Fruit fly (Drosophila melanogaster) whole organism, pupa: ENCODE data around the gene alpha-Man-Ia.

Experiments
- CG10348 ChIP-seq: fragments of 200-800 bp; sonication (Bioruptor generic); IDR thresholded peaks from 2 replicates; pipeline ENCODE4 v1.3.6; 2022; ENCODE audit warnings: missing biosample characterization, missing genetic modification characterization
- CG12605 ChIP-seq: fragments of 200-800 bp; sonication (Bioruptor generic); IDR thresholded peaks from 2 replicates; pipeline ENCODE4 v1.3.6; 2022; ENCODE audit warnings: missing biosample characterization, missing genetic modification characterization
- CG14655 ChIP-seq: fragments of 200-800 bp; sonication (Bioruptor generic); optimal IDR thresholded peaks from 3 replicates; lab custom pipeline; 2017; ENCODE audit warnings: mild to moderate bottlenecking, missing biosample characterization, missing genetic modification reagents, missing genetic modification characterization
- CG34367 ChIP-seq: fragments of 200-800 bp; sonication (Bioruptor generic); optimal IDR thresholded peaks from 2 replicates; lab custom pipeline; 2018; ENCODE audit warnings: missing biosample characterization, mild to moderate bottlenecking, missing genetic modification characterization
- CG8301 ChIP-seq: fragments of 200-800 bp; sonication (Bioruptor generic); optimal IDR thresholded peaks from 2 replicates; lab custom pipeline; 2018; ENCODE audit warnings: missing biosample characterization, mild to moderate bottlenecking, missing genetic modification characterization
- EcR ChIP-seq: fragments of 200-800 bp; sonication (Bioruptor generic); optimal IDR thresholded peaks from 3 replicates; lab custom pipeline; 2019; ENCODE audit warnings: missing biosample characterization, missing genetic modification characterization, mild to moderate bottlenecking, moderate library complexity, missing genetic modification reagents
- Pif1B ChIP-seq: fragments of 200-800 bp; sonication (Bioruptor generic); optimal IDR thresholded peaks from 3 replicates; lab custom pipeline; 2016; ENCODE audit warnings: missing biosample characterization, missing genetic modification characterization
- fd96Ca ChIP-seq: fragments of 200-800 bp; sonication (Bioruptor generic); IDR thresholded peaks from 3 replicates; pipeline ENCODE4 v1.3.6; 2022; ENCODE audit warnings: missing biosample characterization, missing genetic modification characterization

dm6 chrX:10259524-10259923 is 66.2 kb downstream of the alpha-Man-Ia start:
- TF ChIP-seq CG8301 (tag; lab: Kevin White, UChicago): no peak
- TF ChIP-seq EcR (GFP tag; lab: Kevin White, UChicago): no peak
- no peak for TF ChIP-seq CG12605 (GFP tag; lab: Robert Waterston, UW)
- no peak for TF ChIP-seq CG10348 (GFP tag; lab: Robert Waterston, UW)
- TF ChIP-seq Pif1B (GFP tag; lab: Kevin White, UChicago): no peak
- TF ChIP-seq CG14655 (GFP tag; lab: Kevin White, UChicago): no peak
- no peak for TF ChIP-seq fd96Ca (GFP tag; lab: Robert Waterston, UW)
- TF ChIP-seq CG34367 (tag; lab: Kevin White, UChicago): no peak
